Fruit fly (Drosophila melanogaster) whole organism, adult: ENCODE results near the gene Btk.

Source experiments
- CG12768 ChIP-seq: fragments of 200-800 bp; sonication (Bioruptor generic); optimal IDR thresholded peaks from 2 replicates; lab custom pipeline; 2017; ENCODE audit warnings: missing biosample characterization, missing genetic modification characterization, mild to moderate bottlenecking, moderate library complexity, missing genetic modification reagents
- kay ChIP-seq: fragments of 200-800 bp; sonication (Bioruptor generic); peaks from one replicate; lab custom pipeline; 2016; ENCODE audit warnings: missing biosample characterization, missing genetic modification characterization, borderline replicate concordance

DNA sequence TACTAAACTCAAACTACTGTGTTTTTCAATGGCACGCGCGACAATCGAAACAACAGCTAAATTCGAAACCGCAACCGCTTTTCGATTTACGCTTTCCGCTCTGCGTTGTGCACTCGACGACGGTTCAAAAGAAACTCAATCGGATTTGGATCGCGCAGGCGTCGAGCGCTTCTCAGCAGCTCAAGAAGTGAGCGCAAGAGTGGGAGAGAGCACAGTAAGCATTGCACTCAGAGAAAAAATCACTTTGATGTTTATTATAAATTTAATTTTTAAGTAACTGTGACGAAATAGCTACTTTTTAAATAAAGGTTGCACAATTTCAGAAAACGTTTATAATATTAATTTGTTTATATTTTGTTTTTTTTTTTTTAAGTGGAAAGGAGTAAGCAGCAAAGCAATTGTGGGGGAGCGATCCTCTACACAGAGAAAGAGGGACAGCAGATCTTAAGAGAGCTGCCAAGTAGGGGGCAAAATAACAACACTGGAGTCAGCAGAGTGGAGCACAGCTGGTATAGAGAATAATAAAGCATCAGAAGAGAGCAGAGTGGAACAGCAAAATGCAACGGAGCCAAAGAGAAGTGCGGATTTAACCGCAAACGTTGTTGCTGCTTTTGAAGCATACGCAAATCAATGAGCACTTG lies 23.2 kb downstream of the Btk start:
- peak; percentile 94 for TF ChIP-seq CG12768
- TF ChIP-seq kay = peak; percentile 97
